Fruit fly (Drosophila melanogaster) S2 (cell line): ENCODE measurements around the gene CG12231.

Source experiments
- CG8478 ChIP-seq: fragments of >200 bp; optimal IDR thresholded peaks from 2 replicates; lab custom pipeline; 2018
- CTCF ChIP-seq, 2 experiments: fragments of >200 bp; optimal IDR thresholded peaks; 2 replicates each; lab custom pipeline; 2018

The CG12231 gene

dm6 chrX:19521753-19522383, 9.7 kb downstream of the CG12231 start, which contains the start of the genes Idh3a and CoRest:
TSS of gene Idh3a (minus strand) at chrX:19521810.
TSS of gene CoRest (plus strand) at chrX:19521929.
- TF ChIP-seq CTCF (optimal IDR thresholded peaks at IDR 0.05; lab: Kevin White, UChicago) (peak; percentile 83 to 92), CG8478 (lab: Kevin White, UChicago) (no peak)

dm6 chrX:19520888-19521287, 10.7 kb downstream of the CG12231 start:
- no peak for TF ChIP-seq CTCF (optimal IDR thresholded peaks at IDR 0.05; lab: Kevin White, UChicago)

- TF ChIP-seq CG8478 (lab: Kevin White, UChicago) = no peak
- TF ChIP-seq CTCF (optimal IDR thresholded peaks at IDR 0.05; lab: Kevin White, UChicago) = peak in 1 of 2 experiments; percentile 11
Measured at dm6 chrX:19520376-19520775, 11.2 kb downstream of the CG12231 start.

- TF ChIP-seq CTCF (optimal IDR thresholded peaks at IDR 0.05; lab: Kevin White, UChicago) = no peak
- no peak for TF ChIP-seq CG8478 (lab: Kevin White, UChicago)
Measured at dm6 chrX:19510204-19510603, 21.3 kb downstream of the CG12231 start.

- TF ChIP-seq CTCF (optimal IDR thresholded peaks at IDR 0.05; lab: Kevin White, UChicago) (peak; percentile 36 to 46), CG8478 (lab: Kevin White, UChicago) (no peak)
Measured at dm6 chrX:19505334-19506185, 26.0 kb downstream of the CG12231 start.

- no peak for TF ChIP-seq CTCF (optimal IDR thresholded peaks at IDR 0.05; lab: Kevin White, UChicago)
- no peak for TF ChIP-seq CG8478 (lab: Kevin White, UChicago)
Measured at dm6 chrX:19504170-19504765, 27.3 kb downstream of the CG12231 start.

- no peak for TF ChIP-seq CTCF (optimal IDR thresholded peaks at IDR 0.05; lab: Kevin White, UChicago)
- TF ChIP-seq CG8478 (lab: Kevin White, UChicago) = no peak
Measured at dm6 chrX:19501274-19501673, 30.3 kb downstream of the CG12231 start.

dm6 chrX:19498755-19499321, 32.7 kb downstream of the CG12231 start:
- no peak for TF ChIP-seq CG8478 (lab: Kevin White, UChicago)
- no peak for TF ChIP-seq CTCF (optimal IDR thresholded peaks at IDR 0.05; lab: Kevin White, UChicago)

dm6 chrX:19497782-19498440, 33.6 kb downstream of the CG12231 start:
- TF ChIP-seq CG8478 (lab: Kevin White, UChicago) (no peak), CTCF (optimal IDR thresholded peaks at IDR 0.05; lab: Kevin White, UChicago) (no peak)

dm6 chrX:19496808-19497259, 34.7 kb downstream of the CG12231 start:
- TF ChIP-seq CG8478 (lab: Kevin White, UChicago) (no peak), CTCF (optimal IDR thresholded peaks at IDR 0.05; lab: Kevin White, UChicago) (no peak)

dm6 chrX:19495611-19496583, 35.6 kb downstream of the CG12231 start:
- no peak for TF ChIP-seq CTCF (optimal IDR thresholded peaks at IDR 0.05; lab: Kevin White, UChicago)
- TF ChIP-seq CG8478 (lab: Kevin White, UChicago) = no peak

- TF ChIP-seq CTCF (optimal IDR thresholded peaks at IDR 0.05; lab: Kevin White, UChicago) (peak in 1 of 2 experiments; percentile 12), CG8478 (lab: Kevin White, UChicago) (no peak)
Measured at dm6 chrX:19494830-19495610, 36.5 kb downstream of the CG12231 start, which contains the start of the genes ksh, CG14200 and Pfrx. TSS of gene ksh (minus strand) at chrX:19494992. TSS of gene CG14200 (plus strand) at chrX:19495505. TSS of gene Pfrx (plus strand) at chrX:19495505.
